Fruit fly (Drosophila melanogaster) whole organism, embryonic: ENCODE results near the gene CG14036.

Source experiments
- Adf1 ChIP-seq: fragments of 200-800 bp; sonication (Bioruptor generic); IDR thresholded peaks from 2 replicates; pipeline ENCODE4 v1.3.6; 2022; ENCODE audit warnings: missing biosample characterization, missing genetic modification characterization
- Antp ChIP-seq: fragments of 200-800 bp; sonication (Bioruptor generic); optimal IDR thresholded peaks from 3 replicates; lab custom pipeline; 2016; ENCODE audit warnings: missing biosample characterization, missing genetic modification characterization
- Bgb ChIP-seq: fragments of 200-800 bp; sonication (Bioruptor generic); IDR thresholded peaks from 2 replicates; pipeline ENCODE4 v1.3.6; 2022; ENCODE audit warnings: missing biosample characterization, missing genetic modification characterization; ENCODE audit not compliant: partially characterized antibody
- CG11085 ChIP-seq: fragments of 200-800 bp; sonication (Bioruptor generic); IDR thresholded peaks from 2 replicates; pipeline ENCODE4 v1.3.6; 2022; ENCODE audit warnings: missing biosample characterization, missing genetic modification characterization
- CG1602 ChIP-seq: fragments of 200-800 bp; sonication (Bioruptor generic); optimal IDR thresholded peaks from 3 replicates; lab custom pipeline; 2016; ENCODE audit warnings: missing biosample characterization, missing genetic modification characterization
- CG17912 ChIP-seq: fragments of 200-800 bp; sonication (Bioruptor generic); optimal IDR thresholded peaks from 2 replicates; lab custom pipeline; 2018; ENCODE audit warnings: missing biosample characterization, mild to moderate bottlenecking, missing genetic modification characterization
- CG31224 ChIP-seq: fragments of 200-800 bp; sonication (Bioruptor generic); IDR thresholded peaks from 2 replicates; pipeline ENCODE4 v1.3.6; 2022; ENCODE audit warnings: missing biosample characterization, missing genetic modification characterization
- CG31365 ChIP-seq: fragments of 200-800 bp; sonication (Bioruptor generic); optimal IDR thresholded peaks from 2 replicates; lab custom pipeline; 2018; ENCODE audit warnings: missing biosample characterization, mild to moderate bottlenecking, missing genetic modification characterization
- CG32532 ChIP-seq: fragments of 200-800 bp; sonication (Bioruptor generic); IDR thresholded peaks from 2 replicates; pipeline ENCODE4 v1.3.6; 2022; ENCODE audit warnings: missing biosample characterization, missing genetic modification characterization
- CG32767 ChIP-seq: fragments of 200-800 bp; sonication (Bioruptor generic); IDR thresholded peaks from 2 replicates; pipeline ENCODE4 v1.3.6; 2022; ENCODE audit warnings: missing biosample characterization, missing genetic modification characterization
- CG6813 ChIP-seq: fragments of 200-800 bp; sonication (Bioruptor generic); optimal IDR thresholded peaks from 2 replicates; lab custom pipeline; 2017; ENCODE audit warnings: missing biosample characterization, missing genetic modification characterization, mild to moderate bottlenecking, moderate library complexity, missing genetic modification reagents
- CG9797 ChIP-seq: fragments of 200-800 bp; sonication (Bioruptor generic); optimal IDR thresholded peaks from 3 replicates; lab custom pipeline; 2018; ENCODE audit warnings: missing biosample characterization, mild to moderate bottlenecking, missing genetic modification characterization
- CTCF ChIP-seq: fragments of 200-800 bp; sonication (Bioruptor generic); optimal IDR thresholded peaks from 2 replicates; lab custom pipeline; 2017; ENCODE audit warnings: missing biosample characterization, mild to moderate bottlenecking, missing genetic modification characterization, moderate library complexity
- Chrac-16 ChIP-seq: fragments of 200-800 bp; sonication (Bioruptor generic); optimal IDR thresholded peaks from 3 replicates; lab custom pipeline; 2016; ENCODE audit warnings: missing biosample characterization, missing genetic modification characterization
- Dip2 ChIP-seq: fragments of 200-800 bp; sonication (Bioruptor generic); IDR thresholded peaks from 2 replicates; pipeline ENCODE4 v1.3.6; 2022; ENCODE audit warnings: missing biosample characterization, missing genetic modification characterization
- Dp ChIP-seq: fragments of 200-800 bp; sonication (Bioruptor generic); optimal IDR thresholded peaks from 2 replicates; lab custom pipeline; 2018; ENCODE audit warnings: missing biosample characterization, mild to moderate bottlenecking, missing genetic modification characterization, moderate library complexity
- Eip74EF ChIP-seq, 2 experiments: fragments of 200-800 bp in 1 of 2; fragments of >200 bp in 1 of 2; sonication (Bioruptor generic) in 1 of 2; optimal IDR thresholded peaks; 2 replicates each; lab custom pipeline; 2017 to 2019; ENCODE audit warnings: missing biosample characterization in 2 of 2, missing genetic modification characterization in 2 of 2, mild to moderate bottlenecking in 1 of 2, moderate library complexity in 1 of 2
- GATAe ChIP-seq: fragments of 200-800 bp; sonication (Bioruptor generic); conservative IDR thresholded peaks from 2 replicates; pipeline ENCODE4 v1.3.6; 2022; ENCODE audit warnings: missing biosample characterization, missing genetic modification characterization
- Hmr ChIP-seq: fragments of 200-800 bp; sonication (Bioruptor generic); optimal IDR thresholded peaks from 3 replicates; lab custom pipeline; 2017; ENCODE audit warnings: mild to moderate bottlenecking, missing biosample characterization, missing genetic modification reagents, missing genetic modification characterization
- Hr3 ChIP-seq: fragments of 200-800 bp; sonication (Bioruptor generic); optimal IDR thresholded peaks from 3 replicates; lab custom pipeline; 2016; ENCODE audit warnings: missing biosample characterization, missing genetic modification characterization
- Kr ChIP-seq: fragments of 200-800 bp; sonication (Bioruptor generic); optimal IDR thresholded peaks from 2 replicates; lab custom pipeline; 2017; ENCODE audit warnings: missing biosample characterization, mild to moderate bottlenecking, missing genetic modification characterization
- Lim3 ChIP-seq: fragments of 200-800 bp; sonication (Bioruptor generic); IDR thresholded peaks from 2 replicates; pipeline ENCODE4 v1.3.6; 2022; ENCODE audit warnings: missing biosample characterization, missing genetic modification characterization
- Med ChIP-seq: fragments of 200-800 bp; sonication (Bioruptor generic); peaks from one replicate; lab custom pipeline; 2016; ENCODE audit warnings: missing biosample characterization, missing genetic modification characterization, mild to moderate bottlenecking, inconsistent platforms, moderate library complexity
- NFAT ChIP-seq: fragments of 200-800 bp; sonication (Bioruptor generic); IDR thresholded peaks from 2 replicates; pipeline ENCODE4 v1.3.6; 2022; ENCODE audit warnings: missing biosample characterization, missing genetic modification characterization
- Ptx1 ChIP-seq: fragments of 200-800 bp; sonication (Bioruptor generic); IDR thresholded peaks from 2 replicates; pipeline ENCODE4 v1.3.6; 2022; ENCODE audit warnings: missing biosample characterization, missing genetic modification characterization
- Sox102F ChIP-seq: fragments of 200-800 bp; sonication (Bioruptor generic); optimal IDR thresholded peaks from 2 replicates; lab custom pipeline; 2018; ENCODE audit warnings: missing biosample characterization, mild to moderate bottlenecking, missing genetic modification characterization, moderate library complexity
- Sry-β ChIP-seq: fragments of 200-800 bp; sonication (Bioruptor generic); optimal IDR thresholded peaks from 2 replicates; lab custom pipeline; 2018; ENCODE audit warnings: missing biosample characterization, mild to moderate bottlenecking, missing genetic modification characterization, moderate library complexity
- Stat92E ChIP-seq, 3 experiments: fragments of >200 bp in 2 of 3; fragments of 200-800 bp in 1 of 3; sonication (Bioruptor generic) in 1 of 3; optimal IDR thresholded peaks; 2 replicates each; lab custom pipeline; 2017 to 2019; ENCODE audit warnings: missing biosample characterization in 3 of 3, missing genetic modification characterization in 3 of 3, mild to moderate bottlenecking in 1 of 3, moderate library complexity in 1 of 3
- Vsx1 ChIP-seq: fragments of 200-800 bp; sonication (Bioruptor generic); optimal IDR thresholded peaks from 2 replicates; lab custom pipeline; 2017; ENCODE audit warnings: missing biosample characterization, mild to moderate bottlenecking, missing genetic modification characterization, missing genetic modification reagents
- abd-A ChIP-seq: fragments of 200-800 bp; sonication (Bioruptor generic); optimal IDR thresholded peaks from 3 replicates; lab custom pipeline; 2019; ENCODE audit warnings: missing biosample characterization, mild to moderate bottlenecking, missing genetic modification characterization, moderate library complexity
- aop ChIP-seq: fragments of 200-800 bp; sonication (Bioruptor generic); IDR thresholded peaks from 2 replicates; pipeline ENCODE4 v1.3.6; 2022; ENCODE audit warnings: missing biosample characterization, missing genetic modification characterization
- az2 ChIP-seq: fragments of 200-800 bp; sonication (Bioruptor generic); optimal IDR thresholded peaks from 3 replicates; lab custom pipeline; 2016; ENCODE audit warnings: missing biosample characterization, missing genetic modification characterization
- bab2 ChIP-seq: fragments of 200-800 bp; sonication (Bioruptor generic); optimal IDR thresholded peaks from 2 replicates; lab custom pipeline; 2016; ENCODE audit warnings: missing biosample characterization, missing genetic modification characterization
- chn ChIP-seq: fragments of 200-800 bp; sonication (Bioruptor generic); optimal IDR thresholded peaks from 2 replicates; lab custom pipeline; 2016; ENCODE audit warnings: missing biosample characterization, missing genetic modification characterization
- croc ChIP-seq: fragments of 200-800 bp; sonication (Bioruptor generic); conservative IDR thresholded peaks from 3 replicates; pipeline ENCODE4 v1.3.6; 2022; ENCODE audit warnings: missing biosample characterization, missing genetic modification characterization
- dysf ChIP-seq: fragments of 200-800 bp; sonication (Bioruptor generic); IDR thresholded peaks from 3 replicates; pipeline ENCODE4 v1.3.6; 2022; ENCODE audit warnings: missing biosample characterization, missing genetic modification characterization
- gcm ChIP-seq: fragments of 200-800 bp; sonication (Bioruptor generic); optimal IDR thresholded peaks from 2 replicates; lab custom pipeline; 2019; ENCODE audit warnings: missing biosample characterization, mild to moderate bottlenecking, missing genetic modification characterization, moderate library complexity
- gt ChIP-seq: fragments of 200-800 bp; sonication (Bioruptor generic); IDR thresholded peaks from 2 replicates; pipeline ENCODE4 v1.3.6; 2022; ENCODE audit warnings: missing biosample characterization, missing genetic modification characterization
- mld ChIP-seq: fragments of 200-800 bp; sonication (Bioruptor generic); IDR thresholded peaks from 3 replicates; pipeline ENCODE4 v1.3.6; 2022; ENCODE audit warnings: missing biosample characterization, missing genetic modification characterization; ENCODE audit not compliant: partially characterized antibody
- pho ChIP-seq: fragments of 200-800 bp; sonication (Bioruptor generic); optimal IDR thresholded peaks from 2 replicates; lab custom pipeline; 2016; ENCODE audit warnings: missing biosample characterization, missing genetic modification characterization
- rib ChIP-seq: fragments of 200-800 bp; sonication (Bioruptor generic); IDR thresholded peaks from 2 replicates; pipeline ENCODE4 v1.3.6; 2022; ENCODE audit warnings: missing biosample characterization, missing genetic modification characterization
- scrt ChIP-seq: fragments of 200-800 bp; sonication (Bioruptor generic); optimal IDR thresholded peaks from 2 replicates; lab custom pipeline; 2018; ENCODE audit warnings: missing biosample characterization, mild to moderate bottlenecking, missing genetic modification characterization, moderate library complexity
- sd ChIP-seq: fragments of 200-800 bp; sonication (Bioruptor generic); optimal IDR thresholded peaks from 3 replicates; lab custom pipeline; 2018; ENCODE audit warnings: missing biosample characterization, mild to moderate bottlenecking, missing genetic modification characterization, moderate library complexity
- seq ChIP-seq: fragments of 200-800 bp; sonication (Bioruptor generic); IDR thresholded peaks from 2 replicates; pipeline ENCODE4 v1.3.6; 2022; ENCODE audit warnings: missing biosample characterization, missing genetic modification characterization
- shn ChIP-seq: fragments of 200-800 bp; sonication (Bioruptor generic); optimal IDR thresholded peaks from 3 replicates; lab custom pipeline; 2016; ENCODE audit warnings: missing biosample characterization, missing genetic modification characterization
- slou ChIP-seq: fragments of 200-800 bp; sonication (Bioruptor generic); optimal IDR thresholded peaks from 3 replicates; lab custom pipeline; 2016; ENCODE audit warnings: missing biosample characterization, missing genetic modification characterization
- tna ChIP-seq: fragments of 200-800 bp; sonication (Bioruptor generic); IDR thresholded peaks from 2 replicates; pipeline ENCODE4 v1.3.6; 2022; ENCODE audit warnings: missing biosample characterization, missing genetic modification characterization; ENCODE audit not compliant: partially characterized antibody
- vnd ChIP-seq: fragments of 200-800 bp; sonication (Bioruptor generic); IDR thresholded peaks from 3 replicates; pipeline ENCODE4 v1.3.6; 2022; ENCODE audit warnings: missing biosample characterization, missing genetic modification characterization; ENCODE audit not compliant: partially characterized antibody
- zen ChIP-seq: fragments of 200-800 bp; sonication (Bioruptor generic); optimal IDR thresholded peaks from 3 replicates; lab custom pipeline; 2018; ENCODE audit warnings: missing biosample characterization, mild to moderate bottlenecking, missing genetic modification characterization, moderate library complexity
- zfh1 ChIP-seq: fragments of 200-800 bp; sonication (Bioruptor generic); IDR thresholded peaks from 3 replicates; pipeline ENCODE4 v1.3.6; 2022; ENCODE audit warnings: missing biosample characterization, missing genetic modification characterization

Gene CG14036

DNA sequence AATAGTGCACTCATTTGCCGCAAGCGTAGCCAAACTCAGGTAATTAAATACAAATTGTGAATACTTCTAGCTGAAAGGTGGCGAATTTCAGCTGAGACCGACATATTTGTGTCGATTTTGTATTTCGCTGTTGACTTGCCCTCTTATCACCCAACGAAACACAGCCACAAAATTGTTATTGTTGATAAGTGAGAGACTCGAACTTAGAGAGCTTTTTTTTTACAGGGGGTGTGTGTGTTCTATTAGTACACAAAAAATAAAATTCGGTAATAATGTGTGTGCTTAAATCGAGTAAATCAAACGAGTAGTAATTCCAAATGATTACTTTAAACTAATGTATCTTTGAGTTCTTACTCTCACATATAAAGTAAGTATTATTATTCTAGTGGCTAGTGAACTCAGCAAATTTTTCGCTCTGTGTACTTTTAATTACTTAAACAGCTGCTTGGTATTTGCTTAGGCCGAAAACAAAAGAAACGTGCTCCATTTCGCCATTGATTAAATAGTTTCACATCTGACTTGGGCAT lies 6.2 kb upstream of the CG14036 start (continued):
- peak; percentile 78 for TF ChIP-seq CG6813 (GFP tag; lab: Kevin White, UChicago)
- TF ChIP-seq CTCF (GFP tag; lab: Kevin White, UChicago), result no peak
- TF ChIP-seq NFAT, result peak; percentile 31; the same call in 1 of the 2 replicates
- TF ChIP-seq rib (GFP tag; lab: Robert Waterston, UW), result 0 out of 2 replicates have a peak, but pooled peaks have one; percentile 35
- TF ChIP-seq dysf (GFP tag; lab: Robert Waterston, UW), result peak; percentile 79
- TF ChIP-seq shn (GFP tag; lab: Kevin White, UChicago), result peak; percentile 5
- peak in 1 of 2 experiments; percentile 53 for TF ChIP-seq Eip74EF (GFP tag; optimal IDR thresholded peaks at IDR 0.05; lab: Kevin White, UChicago)
- peak; percentile 34 for TF ChIP-seq gcm (GFP tag; lab: Kevin White, UChicago)
- no peak for TF ChIP-seq Kr (GFP tag; lab: Kevin White, UChicago)
- TF ChIP-seq Chrac-16 (GFP tag; lab: Kevin White, UChicago), result peak; percentile 46
- peak; percentile 93 for TF ChIP-seq Med
- TF ChIP-seq croc (GFP tag; lab: Robert Waterston, UW), result peak; percentile 30; the same call in 2 of the 3 replicates
- peak; percentile 14; the same call in 1 of the 2 replicates for TF ChIP-seq CG31224 (GFP tag; lab: Robert Waterston, UW)
- TF ChIP-seq CG31365 (tag; lab: Kevin White, UChicago), result peak; percentile 15
- TF ChIP-seq pho (GFP tag; lab: Kevin White, UChicago), result peak; percentile 20
- TF ChIP-seq sd, result peak; percentile 56
- TF ChIP-seq Dip2 (GFP tag; lab: Robert Waterston, UW), result no peak
- no peak for TF ChIP-seq CG32767 (GFP tag; lab: Robert Waterston, UW)
- TF ChIP-seq Dp (GFP tag; lab: Kevin White, UChicago), result no peak
- TF ChIP-seq CG17912 (GFP tag; lab: Kevin White, UChicago), result no peak
- TF ChIP-seq Ptx1, result peak; percentile 73
- no peak for TF ChIP-seq Lim3 (GFP tag; lab: Robert Waterston, UW)
- peak; percentile 43 for TF ChIP-seq slou (GFP tag; lab: Kevin White, UChicago)
- TF ChIP-seq mld (GFP tag; lab: Robert Waterston, UW), result no peak
- no peak for TF ChIP-seq Sry-β
- no peak for TF ChIP-seq Bgb (GFP tag; lab: Robert Waterston, UW)
- TF ChIP-seq Hmr (GFP tag; lab: Kevin White, UChicago), result peak; percentile 91
- TF ChIP-seq Sox102F (GFP tag; lab: Kevin White, UChicago), result peak; percentile 67
- TF ChIP-seq Stat92E (GFP tag; optimal IDR thresholded peaks at IDR 0.05; lab: Kevin White, UChicago), result no peak
- no peak for TF ChIP-seq CG9797
- TF ChIP-seq scrt (GFP tag; lab: Kevin White, UChicago), result peak; percentile 67
- TF ChIP-seq bab2 (GFP tag; lab: Kevin White, UChicago), result peak; percentile 56
- TF ChIP-seq vnd (GFP tag; lab: Robert Waterston, UW), result no peak
- TF ChIP-seq seq, result peak; percentile 77
- peak; percentile 44 for TF ChIP-seq Hr3 (GFP tag; lab: Kevin White, UChicago)
- no peak for TF ChIP-seq abd-A (tag; lab: Kevin White, UChicago)
- peak; percentile 42 for TF ChIP-seq az2 (GFP tag; lab: Kevin White, UChicago)
- TF ChIP-seq tna, result no peak
- TF ChIP-seq GATAe (GFP tag; lab: Robert Waterston, UW), result no peak; the same call in 1 of the 2 replicates
- TF ChIP-seq zfh1 (GFP tag; lab: Robert Waterston, UW), result peak; percentile 51; the same call in 1 of the 3 replicates
- TF ChIP-seq CG11085 (GFP tag; lab: Robert Waterston, UW), result 0 out of 2 replicates have a peak, but pooled peaks have one; percentile 9
- no peak for TF ChIP-seq gt (GFP tag; lab: Robert Waterston, UW)
- TF ChIP-seq Adf1 (GFP tag; lab: Robert Waterston, UW), result no peak
- no peak for TF ChIP-seq chn
- TF ChIP-seq aop (GFP tag; lab: Robert Waterston, UW), result no peak
- TF ChIP-seq Vsx1 (GFP tag; lab: Kevin White, UChicago), result peak; percentile 31
- no peak for TF ChIP-seq zen
- TF ChIP-seq CG1602, result peak; percentile 40
- peak; percentile 70 for TF ChIP-seq CG32532 (GFP tag; lab: Robert Waterston, UW)
- peak; percentile 68 for TF ChIP-seq Antp (GFP tag; lab: Kevin White, UChicago)
